Worm (Caenorhabditis elegans) whole organism, mixed stage, embryonic: ENCODE measurements around the gene sptl-2.

Experiments used
- ces-1 ChIP-seq: fragments of 150-350 bp; optimal IDR thresholded peaks from 2 replicates; lab custom pipeline; 2014; ENCODE audit warnings: missing biosample characterization, missing genetic modification reagents, missing genetic modification characterization
- elt-1 ChIP-seq: sonication (generic microtip); optimal IDR thresholded peaks from 2 replicates; lab custom pipeline; 2017; ENCODE audit warnings: missing genetic modification characterization, mild to moderate bottlenecking, missing compliant biosample characterization, antibody characterized with exemption, moderate library complexity, borderline replicate concordance; ENCODE audit not compliant: insufficient read depth
- hlh-1 ChIP-seq: fragments of 150-350 bp; optimal IDR thresholded peaks from 2 replicates; lab custom pipeline; 2014; ENCODE audit warnings: missing biosample characterization, missing genetic modification reagents, missing genetic modification characterization
- mep-1 ChIP-seq: fragments of 150-350 bp; optimal IDR thresholded peaks from 2 replicates; lab custom pipeline; 2017; ENCODE audit warnings: missing biosample characterization, missing genetic modification reagents, missing genetic modification characterization, inconsistent platforms
- nhr-12 ChIP-seq: fragments of 150-350 bp; optimal IDR thresholded peaks from 2 replicates; lab custom pipeline; 2014; ENCODE audit warnings: missing biosample characterization, missing genetic modification characterization
- nhr-76 ChIP-seq: sonication (generic microtip); optimal IDR thresholded peaks from 2 replicates; lab custom pipeline; 2017; ENCODE audit warnings: missing biosample characterization, missing genetic modification characterization
- snpc-4 ChIP-seq: fragments of 150-350 bp; optimal IDR thresholded peaks from 2 replicates; lab custom pipeline; 2014; ENCODE audit warnings: missing biosample characterization, missing genetic modification characterization
- sptf-1 ChIP-seq: sonication (generic microtip); optimal IDR thresholded peaks from 2 replicates; lab custom pipeline; 2017; ENCODE audit warnings: mild to moderate bottlenecking, missing genetic modification characterization, moderate library complexity, missing compliant biosample characterization
- tbx-8 ChIP-seq: fragments of 200-800 bp; sonication (Bioruptor generic); optimal IDR thresholded peaks from 2 replicates; lab custom pipeline; 2018; ENCODE audit warnings: mild to moderate bottlenecking, missing genetic modification characterization, moderate library complexity, missing compliant biosample characterization
- unc-39 ChIP-seq: fragments of 150-350 bp; optimal IDR thresholded peaks from 2 replicates; lab custom pipeline; 2014; ENCODE audit warnings: missing biosample characterization, missing genetic modification characterization
- ztf-11 ChIP-seq: fragments of 150-350 bp; optimal IDR thresholded peaks from 2 replicates; lab custom pipeline; 2014; ENCODE audit warnings: missing biosample characterization, missing genetic modification characterization

- TF ChIP-seq tbx-8 (GFP tag; lab: Kevin White, UChicago), result no peak
- TF ChIP-seq unc-39 (tag; lab: Kevin White, UChicago), result no peak
- TF ChIP-seq elt-1 (tag; lab: Kevin White, UChicago), result no peak
- no peak for TF ChIP-seq ztf-11
- TF ChIP-seq hlh-1, result no peak
- no peak for TF ChIP-seq ces-1 (GFP tag; lab: Kevin White, UChicago)
- TF ChIP-seq nhr-12 (tag; lab: Kevin White, UChicago), result no peak
- TF ChIP-seq snpc-4 (tag; lab: Kevin White, UChicago), result no peak
- no peak for TF ChIP-seq sptf-1 (tag; lab: Kevin White, UChicago)
- no peak for TF ChIP-seq nhr-76 (tag; lab: Kevin White, UChicago)
- no peak for TF ChIP-seq mep-1
Observed at ce11 chrV:8035947-8036346, 18.9 kb downstream of the sptl-2 start, which contains the start of gene ZC513.14.
